Worm (Caenorhabditis elegans): Measurements from ENCODE around the gene irg-4.

- TF ChIP-seq ceh-82 (tag; optimal IDR thresholded peaks at IDR 0.05) (no peak), mml-1 (tag; optimal IDR thresholded peaks at IDR 0.05) (no peak)
Measured at ce11 chrIV:12425595-12425994, 10.0 kb upstream of the irg-4 start.

Data from whole organism, L3 larva.